Fruit fly (Drosophila melanogaster) whole organism, wandering third instar larva: ENCODE measurements around the gene sgg.

Experiments used
- Abd-B ChIP-seq: fragments of >200 bp; optimal IDR thresholded peaks from 2 replicates; lab custom pipeline; 2017; ENCODE audit warnings: missing biosample characterization, missing genetic modification characterization
- CG9705 ChIP-seq: fragments of 200-800 bp; sonication (Bioruptor generic); optimal IDR thresholded peaks from 2 replicates; lab custom pipeline; 2018; ENCODE audit warnings: missing biosample characterization, mild to moderate bottlenecking, missing genetic modification characterization
- CrebA ChIP-seq: fragments of 200-800 bp; sonication (Bioruptor generic); optimal IDR thresholded peaks from 2 replicates; lab custom pipeline; 2016; ENCODE audit warnings: missing biosample characterization, mild to moderate bottlenecking, missing genetic modification characterization, borderline replicate concordance
- Dfd ChIP-seq: fragments of >200 bp; optimal IDR thresholded peaks from 2 replicates; lab custom pipeline; 2017; ENCODE audit warnings: missing biosample characterization, missing genetic modification characterization
- GATAd ChIP-seq: sonication (Bioruptor generic); optimal IDR thresholded peaks from 2 replicates; lab custom pipeline; 2016; ENCODE audit warnings: missing biosample characterization, missing genetic modification characterization
- HLH106 ChIP-seq: fragments of 200-800 bp; optimal IDR thresholded peaks from 3 replicates; lab custom pipeline; 2019; ENCODE audit warnings: missing biosample characterization, mild to moderate bottlenecking, missing genetic modification characterization, moderate library complexity
- Hnf4 ChIP-seq: fragments of 200-800 bp; sonication (Bioruptor generic); optimal IDR thresholded peaks from 2 replicates; lab custom pipeline; 2016; ENCODE audit warnings: missing biosample characterization, mild to moderate bottlenecking, missing genetic modification characterization
- Jra ChIP-seq: sonication (Bioruptor generic); optimal IDR thresholded peaks from 2 replicates; lab custom pipeline; 2016; ENCODE audit warnings: missing biosample characterization, missing genetic modification characterization
- Myc ChIP-seq: fragments of >200 bp; optimal IDR thresholded peaks from 2 replicates; lab custom pipeline; 2017
- OdsH ChIP-seq: fragments of 200-800 bp; sonication (Bioruptor generic); optimal IDR thresholded peaks from 2 replicates; lab custom pipeline; 2016; ENCODE audit warnings: missing biosample characterization, mild to moderate bottlenecking, missing genetic modification characterization
- Rel ChIP-seq, 2 experiments: fragments of 200-800 bp; sonication (Bioruptor generic) in 1 of 2; optimal IDR thresholded peaks; 2 replicates in 1 of 2; 3 replicates in 1 of 2; lab custom pipeline; 2016 to 2019; ENCODE audit warnings: mild to moderate bottlenecking in 2 of 2, missing biosample characterization in 2 of 2, missing genetic modification characterization in 2 of 2, moderate library complexity in 1 of 2
- Sp1 ChIP-seq: fragments of 200-800 bp; sonication (Bioruptor generic); optimal IDR thresholded peaks from 3 replicates; lab custom pipeline; 2019; ENCODE audit warnings: missing biosample characterization, mild to moderate bottlenecking, missing genetic modification characterization, moderate library complexity
- Vsx2 ChIP-seq: fragments of 200-300, 225-300 bp; sonication (Bioruptor generic); optimal IDR thresholded peaks from 2 replicates; lab custom pipeline; 2018; ENCODE audit warnings: missing biosample characterization, missing genetic modification characterization; ENCODE audit not compliant: partially characterized antibody
- brk ChIP-seq: fragments of 200-800 bp; sonication (Bioruptor generic); optimal IDR thresholded peaks from 2 replicates; lab custom pipeline; 2016; ENCODE audit warnings: missing biosample characterization, mild to moderate bottlenecking, missing genetic modification characterization
- dl ChIP-seq, 2 experiments: fragments of 175-275, 200-275 bp in 1 of 2; fragments of 200-275 bp in 1 of 2; sonication (Bioruptor generic); optimal IDR thresholded peaks; lab custom pipeline; 2018; ENCODE audit warnings: mild to moderate bottlenecking in 2 of 2, missing biosample characterization in 2 of 2, missing genetic modification characterization in 2 of 2, moderate library complexity in 2 of 2; ENCODE audit not compliant: partially characterized antibody in 2 of 2, insufficient read depth in 1 of 2
- dsf ChIP-seq: sonication (Bioruptor generic); optimal IDR thresholded peaks from 2 replicates; lab custom pipeline; 2016; ENCODE audit warnings: missing biosample characterization, missing genetic modification characterization, borderline replicate concordance
- ey ChIP-seq: fragments of 200-800 bp; sonication (Bioruptor generic); optimal IDR thresholded peaks from 2 replicates; lab custom pipeline; 2016; ENCODE audit warnings: missing biosample characterization, missing genetic modification characterization
- foxo ChIP-seq, 2 experiments: fragments of 200-800 bp; sonication (Bioruptor generic); optimal IDR thresholded peaks; 2 replicates in 1 of 2; 3 replicates in 1 of 2; lab custom pipeline; 2016 to 2017; ENCODE audit warnings: missing biosample characterization in 2 of 2, missing genetic modification characterization in 2 of 2
- fru ChIP-seq: fragments of 200-800 bp; sonication (Bioruptor generic); optimal IDR thresholded peaks from 3 replicates; lab custom pipeline; 2016; ENCODE audit warnings: missing biosample characterization, mild to moderate bottlenecking, missing genetic modification characterization
- h ChIP-seq: fragments of 200-800 bp; sonication (Bioruptor generic); optimal IDR thresholded peaks from 3 replicates; lab custom pipeline; 2016; ENCODE audit warnings: missing biosample characterization, mild to moderate bottlenecking, missing genetic modification characterization
- lola ChIP-seq: fragments of >200 bp; optimal IDR thresholded peaks from 2 replicates; lab custom pipeline; 2017; ENCODE audit warnings: missing biosample characterization, missing genetic modification characterization
- psq ChIP-seq: fragments of 200-800 bp; sonication (Bioruptor generic); optimal IDR thresholded peaks from 3 replicates; lab custom pipeline; 2017; ENCODE audit warnings: missing biosample characterization, mild to moderate bottlenecking, missing genetic modification characterization, moderate library complexity
- tai ChIP-seq: sonication (Bioruptor generic); optimal IDR thresholded peaks from 2 replicates; lab custom pipeline; 2016; ENCODE audit warnings: missing biosample characterization, missing genetic modification characterization
- usp ChIP-seq: fragments of >200 bp; optimal IDR thresholded peaks from 2 replicates; lab custom pipeline; 2017; ENCODE audit warnings: missing biosample characterization, missing genetic modification characterization
- woc ChIP-seq: sonication (Bioruptor generic); optimal IDR thresholded peaks from 2 replicates; lab custom pipeline; 2016; ENCODE audit warnings: missing biosample characterization, mild to moderate bottlenecking, missing genetic modification characterization

Gene sgg

DNA sequence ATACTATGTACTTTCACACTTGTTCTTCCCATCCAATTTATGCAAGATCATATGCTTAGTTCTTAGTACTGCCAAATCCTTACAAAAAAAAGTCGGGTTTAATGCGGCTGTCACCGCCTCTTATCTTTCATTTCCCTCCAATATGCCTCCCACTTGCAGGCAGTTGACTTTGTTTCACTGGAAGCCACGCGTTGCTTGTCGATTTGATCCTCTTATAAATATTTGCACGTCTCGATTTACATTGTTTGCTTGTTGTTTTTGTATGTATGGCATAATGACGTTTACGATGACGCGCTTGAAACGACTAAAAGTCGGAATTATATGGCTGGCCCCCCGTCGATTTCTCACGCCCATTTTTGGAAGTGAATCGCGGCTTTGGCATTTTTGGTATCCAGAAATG lies 15.2 kb downstream of the sgg start:
- TF ChIP-seq foxo (GFP tag; optimal IDR thresholded peaks at IDR 0.05; lab: Kevin White, UChicago) (no peak), h (GFP tag; lab: Kevin White, UChicago) (peak; percentile 43)

DNA sequence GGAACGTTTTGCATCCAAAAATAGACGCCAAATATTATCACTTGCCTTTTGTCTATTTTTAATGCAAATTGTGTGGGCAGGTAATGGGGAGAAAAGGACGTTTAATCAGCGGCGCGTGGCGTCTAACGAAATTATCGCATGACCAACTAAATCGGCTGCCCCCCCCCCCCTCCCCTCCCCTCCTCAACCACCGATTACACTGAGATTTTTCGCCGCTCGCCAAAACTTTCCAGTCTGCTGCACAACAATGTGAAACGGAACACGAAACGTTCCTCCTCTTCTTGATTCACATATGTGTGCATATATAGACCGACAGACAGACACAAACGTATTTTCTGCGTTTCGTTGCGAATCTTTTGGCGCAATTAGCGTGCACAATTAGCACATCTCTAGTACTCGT lies 17.4 kb downstream of the sgg start:
- TF ChIP-seq Dfd (GFP tag; lab: Kevin White, UChicago) (no peak), HLH106 (tag; lab: Kevin White, UChicago) (no peak), usp (GFP tag; lab: Kevin White, UChicago) (no peak), Myc (lab: Kevin White, UChicago) (no peak), Abd-B (GFP tag; lab: Kevin White, UChicago) (no peak), foxo (GFP tag; optimal IDR thresholded peaks at IDR 0.05; lab: Kevin White, UChicago) (no peak), Vsx2 (GFP tag; lab: Kevin White, UChicago) (no peak)

DNA sequence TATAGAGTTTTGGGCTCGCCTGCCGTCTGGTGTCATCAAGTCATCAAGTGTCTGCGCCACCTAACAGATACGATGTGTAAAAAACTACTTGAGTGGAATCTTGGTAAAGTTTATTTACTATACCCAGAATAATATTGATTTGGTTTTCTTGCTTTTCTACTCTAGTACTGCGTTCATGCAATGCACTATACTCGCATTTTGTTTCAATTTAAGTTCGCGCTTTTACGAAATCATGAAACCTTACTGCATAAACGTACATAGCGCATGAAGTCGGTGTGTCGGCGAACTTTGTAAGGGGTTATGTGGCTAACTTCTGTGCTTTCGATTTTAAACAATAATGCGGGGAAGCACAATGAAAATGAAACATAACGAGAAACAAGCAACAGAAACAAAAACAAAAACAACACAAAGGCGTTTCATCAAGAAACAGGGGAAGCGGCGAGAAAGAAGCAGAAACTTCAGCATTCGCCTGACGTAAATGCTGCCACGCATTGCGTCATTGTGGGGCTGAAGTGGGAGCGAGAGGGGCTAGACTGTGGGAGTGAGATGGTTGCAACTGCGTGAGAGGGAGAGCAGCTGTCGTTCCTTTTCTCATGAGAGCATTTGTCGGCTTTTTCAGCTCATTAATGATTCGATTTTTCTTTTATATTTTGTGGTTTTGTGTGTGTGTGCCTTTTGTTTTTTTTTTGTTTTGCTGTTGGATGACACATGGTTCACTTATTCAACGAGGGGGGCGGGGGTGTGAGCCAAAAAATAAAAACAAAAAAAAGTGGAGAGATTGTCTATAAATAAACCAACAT lies 18.6 kb downstream of the sgg start:
- TF ChIP-seq psq (GFP tag; lab: Kevin White, UChicago) (peak; percentile 25), ey (GFP tag; lab: Kevin White, UChicago) (no peak), Rel (GFP tag; optimal IDR thresholded peaks at IDR 0.05; lab: Kevin White, UChicago) (peak; percentile 6), Rel (tag; optimal IDR thresholded peaks at IDR 0.05; lab: Kevin White, UChicago) (peak; percentile 98), CrebA (GFP tag; lab: Kevin White, UChicago) (peak; percentile 21), dl (GFP tag; optimal IDR thresholded peaks at IDR 0.05; lab: Kevin White, UChicago; ENCODE audit: insufficient read depth in 1 of 2, partially characterized antibody in 2 of 2) (peak in 1 of 2 experiments; percentile 66), Jra (GFP tag; lab: Kevin White, UChicago) (peak; percentile 18)

DNA sequence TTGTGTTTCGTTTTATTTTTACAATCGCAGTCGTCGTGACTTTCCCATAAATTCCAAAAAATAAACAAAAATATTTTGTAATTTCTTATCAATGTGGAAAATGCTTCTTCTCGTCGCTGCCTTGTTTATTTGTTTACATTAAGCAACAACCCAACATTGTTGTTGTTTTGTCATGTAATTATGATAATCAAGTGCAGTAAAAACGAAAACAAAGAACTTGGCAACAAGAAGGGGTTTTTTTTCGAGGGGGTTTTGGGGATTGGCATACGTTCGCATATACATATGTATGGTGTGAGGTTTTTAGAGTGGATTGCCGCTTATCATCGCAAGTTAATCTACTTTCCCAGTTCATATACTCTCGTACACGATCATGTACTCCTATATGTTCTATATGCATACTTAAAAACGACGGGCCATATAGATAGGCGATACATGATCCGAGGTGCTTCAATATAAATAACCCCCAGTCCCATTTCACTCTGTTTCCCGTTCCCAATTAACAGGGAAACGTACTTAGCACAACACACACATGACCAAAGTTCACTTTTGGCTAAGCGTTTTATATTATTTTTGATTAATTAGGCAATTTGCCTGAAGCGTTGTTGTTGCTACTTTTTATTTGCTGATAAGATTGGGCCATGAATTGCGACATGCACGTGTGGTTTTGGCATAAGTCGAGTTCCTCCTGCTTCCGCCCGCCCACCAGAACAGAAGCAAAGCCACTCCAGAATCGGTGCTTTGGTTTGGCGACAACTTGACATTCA lies 20.0 kb downstream of the sgg start:
- TF ChIP-seq CrebA (GFP tag; lab: Kevin White, UChicago) (peak; percentile 67), Rel (GFP tag; optimal IDR thresholded peaks at IDR 0.05; lab: Kevin White, UChicago) (no peak), Rel (tag; optimal IDR thresholded peaks at IDR 0.05; lab: Kevin White, UChicago) (peak; percentile 96), Sp1 (GFP tag; lab: Kevin White, UChicago) (peak; percentile 3), tai (no peak), CG9705 (GFP tag; lab: Kevin White, UChicago) (no peak), Hnf4 (GFP tag; lab: Kevin White, UChicago) (peak; percentile 32)
- TF ChIP-seq, all 38 proteins: peak for 4

DNA sequence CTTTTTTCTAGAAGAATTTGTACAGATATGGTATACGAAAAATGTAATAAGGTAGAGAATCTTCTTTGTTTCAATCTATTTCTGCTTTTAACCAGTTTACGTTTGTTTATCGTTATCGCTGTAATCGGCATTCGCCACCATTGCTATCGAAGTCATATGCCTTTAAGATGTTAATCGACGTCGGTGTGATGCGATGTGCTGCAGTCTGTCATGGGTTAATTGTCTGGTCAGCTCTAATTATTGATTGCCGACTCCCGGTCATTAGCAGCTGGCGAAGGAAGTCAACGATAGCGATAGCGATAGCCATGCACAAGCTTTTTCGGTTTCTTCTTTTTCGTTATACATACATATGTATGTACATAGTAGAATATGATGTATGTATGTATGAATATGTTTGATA lies 21.7 kb downstream of the sgg start:
- TF ChIP-seq HLH106 (tag; lab: Kevin White, UChicago): no peak
- no peak for TF ChIP-seq usp (GFP tag; lab: Kevin White, UChicago)
- no peak for TF ChIP-seq fru
- TF ChIP-seq tai: no peak
- TF ChIP-seq woc: no peak
- no peak for TF ChIP-seq Myc (lab: Kevin White, UChicago)
- TF ChIP-seq brk: no peak
- no peak for TF ChIP-seq dsf (GFP tag; lab: Kevin White, UChicago)
- TF ChIP-seq psq (GFP tag; lab: Kevin White, UChicago): no peak
- no peak for TF ChIP-seq lola (GFP tag; lab: Kevin White, UChicago)
- no peak for TF ChIP-seq CG9705 (GFP tag; lab: Kevin White, UChicago)
- no peak for TF ChIP-seq GATAd (GFP tag; lab: Kevin White, UChicago)
- TF ChIP-seq Hnf4 (GFP tag; lab: Kevin White, UChicago): no peak
- no peak for TF ChIP-seq Dfd (GFP tag; lab: Kevin White, UChicago)
- TF ChIP-seq Abd-B (GFP tag; lab: Kevin White, UChicago): no peak
- no peak for TF ChIP-seq OdsH (GFP tag; lab: Kevin White, UChicago)
- no peak for TF ChIP-seq Rel (GFP tag; optimal IDR thresholded peaks at IDR 0.05; lab: Kevin White, UChicago)
- no peak for TF ChIP-seq Rel (tag; optimal IDR thresholded peaks at IDR 0.05; lab: Kevin White, UChicago)
